Worm (Caenorhabditis elegans) whole organism, L1 larva: ENCODE data around the gene Y53F4B.62.

Experiments used
- lin-13 ChIP-seq: fragments of 150-350 bp; optimal IDR thresholded peaks from 2 replicates; lab custom pipeline; 2014; ENCODE audit warnings: missing biosample characterization, missing genetic modification reagents, missing genetic modification characterization
- nhr-237 ChIP-seq: fragments of 150-350 bp; optimal IDR thresholded peaks from 2 replicates; lab custom pipeline; 2014; ENCODE audit warnings: missing biosample characterization, missing genetic modification characterization
- nhr-85 ChIP-seq: sonication (generic microtip); peaks from one replicate; lab custom pipeline; 2016; ENCODE audit warnings: missing genetic modification characterization, inconsistent platforms, missing compliant biosample characterization
- tbx-2 ChIP-seq: sonication (generic microtip); optimal IDR thresholded peaks from 2 replicates; lab custom pipeline; 2016; ENCODE audit warnings: missing genetic modification characterization, missing compliant biosample characterization

- TF ChIP-seq tbx-2 (no peak), lin-13 (no peak), nhr-85 (tag; lab: Kevin White, UChicago) (no peak), nhr-237 (tag; lab: Kevin White, UChicago) (no peak)
These were observed 44.6 kb upstream of the Y53F4B.62 start, which contains the start of gene gst-31 for ce11 chrII:15174915-15175548.
